Fruit fly (Drosophila melanogaster) whole organism, embryonic: ENCODE data around the gene CG14431.

Experiments
- BEAF-32 ChIP-seq: fragments of 200-800 bp; sonication (Bioruptor generic); optimal IDR thresholded peaks from 3 replicates; lab custom pipeline; 2017; ENCODE audit warnings: missing biosample characterization, missing genetic modification characterization, mild to moderate bottlenecking, moderate library complexity, missing genetic modification reagents
- BtbVII ChIP-seq: fragments of 200-800 bp; sonication (Bioruptor generic); optimal IDR thresholded peaks from 3 replicates; lab custom pipeline; 2017; ENCODE audit warnings: missing biosample characterization, mild to moderate bottlenecking, missing genetic modification characterization
- CG10147 ChIP-seq: fragments of 200-800 bp; sonication (Bioruptor generic); optimal IDR thresholded peaks from 2 replicates; lab custom pipeline; 2019; ENCODE audit warnings: missing biosample characterization, mild to moderate bottlenecking, missing genetic modification characterization, moderate library complexity
- CG11085 ChIP-seq: fragments of 200-800 bp; sonication (Bioruptor generic); IDR thresholded peaks from 2 replicates; pipeline ENCODE4 v1.3.6; 2022; ENCODE audit warnings: missing biosample characterization, missing genetic modification characterization
- CG12071 ChIP-seq: fragments of 200-800 bp; sonication (Bioruptor generic); optimal IDR thresholded peaks from 3 replicates; lab custom pipeline; 2018; ENCODE audit warnings: missing biosample characterization, mild to moderate bottlenecking, missing genetic modification characterization
- CG12942 ChIP-seq: fragments of 200-800 bp; sonication (Bioruptor generic); optimal IDR thresholded peaks from 3 replicates; lab custom pipeline; 2016; ENCODE audit warnings: missing biosample characterization, missing genetic modification characterization
- CG15269 ChIP-seq: fragments of 200-800 bp; sonication (Bioruptor generic); optimal IDR thresholded peaks from 2 replicates; lab custom pipeline; 2018; ENCODE audit warnings: missing biosample characterization, mild to moderate bottlenecking, missing genetic modification characterization, moderate library complexity
- CG15601 ChIP-seq: fragments of 200-800 bp; sonication (Bioruptor generic); optimal IDR thresholded peaks from 3 replicates; lab custom pipeline; 2019; ENCODE audit warnings: missing biosample characterization, mild to moderate bottlenecking, missing genetic modification characterization, moderate library complexity
- CG2202 ChIP-seq: fragments of 200-800 bp; sonication (Bioruptor generic); optimal IDR thresholded peaks from 2 replicates; lab custom pipeline; 2018; ENCODE audit warnings: missing biosample characterization, mild to moderate bottlenecking, missing genetic modification characterization
- CG30403 ChIP-seq: fragments of 200-800 bp; sonication (Bioruptor generic); optimal IDR thresholded peaks from 3 replicates; lab custom pipeline; 2016; ENCODE audit warnings: missing biosample characterization, missing genetic modification characterization
- CG30431 ChIP-seq: fragments of 200-800 bp; sonication (Bioruptor generic); optimal IDR thresholded peaks from 2 replicates; lab custom pipeline; 2017; ENCODE audit warnings: missing biosample characterization, missing genetic modification characterization
- CG3163 ChIP-seq: fragments of 200-800 bp; sonication (Bioruptor generic); optimal IDR thresholded peaks from 3 replicates; lab custom pipeline; 2016; ENCODE audit warnings: missing biosample characterization, missing genetic modification characterization
- CG3838 ChIP-seq: fragments of 200-800 bp; sonication (Bioruptor generic); optimal IDR thresholded peaks from 3 replicates; lab custom pipeline; 2016; ENCODE audit warnings: missing biosample characterization, missing genetic modification characterization
- CG4730 ChIP-seq: fragments of 200-800 bp; sonication (Bioruptor generic); IDR thresholded peaks from 2 replicates; pipeline ENCODE4 v1.3.6; 2022; ENCODE audit warnings: missing biosample characterization, missing genetic modification characterization
- CG5180 ChIP-seq: fragments of 200-800 bp; sonication (Bioruptor generic); optimal IDR thresholded peaks from 3 replicates; lab custom pipeline; 2017; ENCODE audit warnings: missing biosample characterization, missing genetic modification characterization, mild to moderate bottlenecking, moderate library complexity, missing genetic modification reagents
- CG6175 ChIP-seq: fragments of 200-800 bp; sonication (Bioruptor generic); IDR thresholded peaks from 3 replicates; pipeline ENCODE4 v1.3.6; 2022; ENCODE audit warnings: missing biosample characterization, missing genetic modification characterization
- CG6791 ChIP-seq: fragments of 200-800 bp; sonication (Bioruptor generic); IDR thresholded peaks from 3 replicates; pipeline ENCODE4 v1.3.6; 2022; ENCODE audit warnings: missing biosample characterization, missing genetic modification characterization; ENCODE audit not compliant: partially characterized antibody
- CG7839 ChIP-seq: fragments of 200-800 bp; sonication (Bioruptor generic); optimal IDR thresholded peaks from 3 replicates; lab custom pipeline; 2018; ENCODE audit warnings: missing biosample characterization, mild to moderate bottlenecking, missing genetic modification characterization, moderate library complexity
- CG7963 ChIP-seq: fragments of 200-800 bp; sonication (Bioruptor generic); IDR thresholded peaks from 3 replicates; pipeline ENCODE4 v1.3.6; 2022; ENCODE audit warnings: missing biosample characterization, missing genetic modification characterization; ENCODE audit not compliant: partially characterized antibody
- CG9727 ChIP-seq: fragments of 200-800 bp; sonication (Bioruptor generic); optimal IDR thresholded peaks from 3 replicates; lab custom pipeline; 2017; ENCODE audit warnings: missing biosample characterization, mild to moderate bottlenecking, missing genetic modification characterization
- CG9932 ChIP-seq: fragments of 200-800 bp; sonication (Bioruptor generic); IDR thresholded peaks from 2 replicates; pipeline ENCODE4 v1.3.6; 2022; ENCODE audit warnings: missing biosample characterization, missing genetic modification characterization
- Chrac-16 ChIP-seq: fragments of 200-800 bp; sonication (Bioruptor generic); optimal IDR thresholded peaks from 3 replicates; lab custom pipeline; 2016; ENCODE audit warnings: missing biosample characterization, missing genetic modification characterization
- Doc2 ChIP-seq: fragments of 200-800 bp; sonication (Bioruptor generic); IDR thresholded peaks from 2 replicates; pipeline ENCODE4 v1.3.6; 2022; ENCODE audit warnings: missing biosample characterization, missing genetic modification characterization
- E2f1 ChIP-seq: fragments of 200-800 bp; sonication (Bioruptor generic); IDR thresholded peaks from 2 replicates; pipeline ENCODE4 v1.3.6; 2022; ENCODE audit warnings: missing biosample characterization, missing genetic modification characterization
- Ets97D ChIP-seq: fragments of 200-800 bp; sonication (Bioruptor generic); optimal IDR thresholded peaks from 3 replicates; lab custom pipeline; 2016; ENCODE audit warnings: missing biosample characterization, missing genetic modification characterization
- HHEX ChIP-seq: fragments of 200-800 bp; sonication (Bioruptor generic); optimal IDR thresholded peaks from 3 replicates; lab custom pipeline; 2017; ENCODE audit warnings: missing biosample characterization, mild to moderate bottlenecking, missing genetic modification characterization, missing genetic modification reagents
- Hr39 ChIP-seq: fragments of >200 bp; optimal IDR thresholded peaks from 2 replicates; lab custom pipeline; 2017
- Oaz ChIP-seq: fragments of 200-800 bp; sonication (Bioruptor generic); IDR thresholded peaks from 2 replicates; pipeline ENCODE4 v1.3.6; 2022; ENCODE audit warnings: missing biosample characterization, missing genetic modification characterization
- Opbp ChIP-seq: fragments of 200-800 bp; sonication (Bioruptor generic); IDR thresholded peaks from 3 replicates; pipeline ENCODE4 v1.3.6; 2022; ENCODE audit warnings: missing biosample characterization, missing genetic modification characterization; ENCODE audit not compliant: partially characterized antibody
- Sox100B ChIP-seq: fragments of 200-800 bp; sonication (Bioruptor generic); optimal IDR thresholded peaks from 3 replicates; lab custom pipeline; 2018; ENCODE audit warnings: missing biosample characterization, mild to moderate bottlenecking, missing genetic modification characterization
- Sry-δ ChIP-seq: fragments of 200-800 bp; sonication (Bioruptor generic); optimal IDR thresholded peaks from 2 replicates; lab custom pipeline; 2016; ENCODE audit warnings: missing biosample characterization, missing genetic modification characterization
- Xrp1 ChIP-seq: fragments of 200-800 bp; sonication (Bioruptor generic); IDR thresholded peaks from 2 replicates; pipeline ENCODE4 v1.3.6; 2022; ENCODE audit warnings: missing biosample characterization, missing genetic modification characterization
- az2 ChIP-seq: fragments of 200-800 bp; sonication (Bioruptor generic); optimal IDR thresholded peaks from 3 replicates; lab custom pipeline; 2016; ENCODE audit warnings: missing biosample characterization, missing genetic modification characterization
- bab2 ChIP-seq: fragments of 200-800 bp; sonication (Bioruptor generic); optimal IDR thresholded peaks from 2 replicates; lab custom pipeline; 2016; ENCODE audit warnings: missing biosample characterization, missing genetic modification characterization
- corto ChIP-seq: fragments of 200-800 bp; sonication (Bioruptor generic); optimal IDR thresholded peaks from 2 replicates; lab custom pipeline; 2016; ENCODE audit warnings: missing biosample characterization, mild to moderate bottlenecking, missing genetic modification characterization, moderate library complexity
- croc ChIP-seq: fragments of 200-800 bp; sonication (Bioruptor generic); conservative IDR thresholded peaks from 3 replicates; pipeline ENCODE4 v1.3.6; 2022; ENCODE audit warnings: missing biosample characterization, missing genetic modification characterization
- dm ChIP-seq: fragments of 200-800 bp; sonication (Bioruptor generic); optimal IDR thresholded peaks from 3 replicates; lab custom pipeline; 2016; ENCODE audit warnings: missing biosample characterization, missing genetic modification characterization
- dmrt99B ChIP-seq: fragments of 200-800 bp; sonication (Bioruptor generic); optimal IDR thresholded peaks from 2 replicates; lab custom pipeline; 2018; ENCODE audit warnings: missing biosample characterization, mild to moderate bottlenecking, missing genetic modification characterization, moderate library complexity
- insv ChIP-seq, 2 experiments: fragments of 200-800 bp; sonication (Bioruptor generic); optimal IDR thresholded peaks; 3 replicates each; lab custom pipeline; 2016 to 2018; ENCODE audit warnings: missing biosample characterization in 2 of 2, missing genetic modification characterization in 2 of 2
- klu ChIP-seq: fragments of 200-800 bp; sonication (Bioruptor generic); IDR thresholded peaks from 2 replicates; pipeline ENCODE4 v1.3.6; 2022; ENCODE audit warnings: missing biosample characterization, missing genetic modification characterization
- lola ChIP-seq, 3 experiments: fragments of >200 bp in 2 of 3; fragments of 200-800 bp in 1 of 3; sonication (Bioruptor generic) in 1 of 3; optimal IDR thresholded peaks; 2 replicates each; lab custom pipeline; 2017 to 2019; ENCODE audit warnings: missing biosample characterization in 3 of 3, missing genetic modification characterization in 3 of 3, mild to moderate bottlenecking in 1 of 3, moderate library complexity in 1 of 3
- odd ChIP-seq: fragments of 200-800 bp; sonication (Bioruptor generic); optimal IDR thresholded peaks from 2 replicates; lab custom pipeline; 2017; ENCODE audit warnings: missing biosample characterization, mild to moderate bottlenecking, missing genetic modification characterization
- pfk ChIP-seq: fragments of 200-800 bp; sonication (Bioruptor generic); optimal IDR thresholded peaks from 2 replicates; lab custom pipeline; 2018; ENCODE audit warnings: missing biosample characterization, mild to moderate bottlenecking, missing genetic modification characterization, moderate library complexity
- prd ChIP-seq, 3 experiments: fragments of >200 bp in 2 of 3; fragments of 200-800 bp in 1 of 3; sonication (Bioruptor generic) in 1 of 3; optimal IDR thresholded peaks in 2 of 3; IDR thresholded peaks in 1 of 3; 2 replicates in 2 of 3; 3 replicates in 1 of 3; pipeline versions ENCODE4 v1.3.6 to Lab custom; 2017 to 2022; ENCODE audit warnings: missing biosample characterization in 1 of 3, missing genetic modification characterization in 1 of 3
- schlank ChIP-seq: fragments of 200-800 bp; sonication (Bioruptor generic); optimal IDR thresholded peaks from 2 replicates; lab custom pipeline; 2018; ENCODE audit warnings: missing biosample characterization, mild to moderate bottlenecking, missing genetic modification characterization
- sens-2 ChIP-seq: fragments of 200-800 bp; sonication (Bioruptor generic); IDR thresholded peaks from 2 replicates; pipeline ENCODE4 v1.3.6; 2022; ENCODE audit warnings: missing biosample characterization, missing genetic modification characterization
- sima ChIP-seq: fragments of 200-800 bp; sonication (Bioruptor generic); optimal IDR thresholded peaks from 2 replicates; lab custom pipeline; 2016; ENCODE audit warnings: missing biosample characterization, missing genetic modification characterization
- sisA ChIP-seq: fragments of 200-800 bp; sonication (Bioruptor generic); IDR thresholded peaks from 2 replicates; pipeline ENCODE4 v1.3.6; 2022; ENCODE audit warnings: missing biosample characterization, missing genetic modification characterization

Gene CG14431

DNA sequence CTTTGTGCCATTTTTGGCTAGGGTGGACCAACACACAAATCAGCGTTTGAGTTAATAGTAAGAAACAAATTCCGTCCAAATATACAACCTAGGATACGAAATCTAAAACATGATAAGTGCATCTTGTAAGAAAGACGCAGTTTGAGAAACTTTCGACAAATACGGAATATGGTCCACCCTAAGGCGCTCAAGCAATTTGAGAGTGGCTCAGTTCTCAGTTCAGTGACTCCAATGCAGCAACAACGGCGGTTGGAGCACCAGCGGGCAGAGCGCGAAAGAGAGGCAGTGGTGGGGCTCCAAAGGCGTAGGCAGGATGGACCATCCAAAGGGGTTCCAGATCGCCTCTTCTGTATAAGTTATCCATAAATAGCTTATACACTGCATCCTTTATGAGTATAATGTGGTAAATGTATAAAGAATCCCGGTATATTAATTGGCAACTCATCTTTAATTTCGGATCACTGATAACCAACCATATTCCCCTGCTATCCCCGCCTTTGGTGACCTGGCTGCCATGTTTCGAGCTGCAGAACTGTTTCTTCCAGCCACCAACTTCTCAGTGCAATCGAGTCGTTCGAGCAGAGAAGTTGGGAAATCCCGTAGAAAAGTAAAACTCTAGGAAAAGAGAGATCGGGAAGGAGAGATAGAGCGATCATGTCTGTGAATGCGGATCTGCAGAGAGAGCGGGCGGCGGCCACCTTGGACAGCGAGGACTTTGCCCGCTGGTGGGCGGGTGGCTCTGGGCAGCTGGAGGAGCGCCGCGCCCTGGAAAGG is 61.5 kb downstream of the CG14431 start, which contains the start of gene CG4586 (continued):
- TF ChIP-seq CG6175 (GFP tag; lab: Robert Waterston, UW): peak; percentile 78; the same call in 1 of the 3 replicates
- TF ChIP-seq HHEX: peak; percentile 97
- peak; percentile 96 for TF ChIP-seq schlank (tag; lab: Kevin White, UChicago)
- peak; percentile 94 for TF ChIP-seq az2
- no peak for TF ChIP-seq Hr39 (lab: Kevin White, UChicago)
- TF ChIP-seq prd (optimal IDR thresholded peaks at IDR 0.05; lab: Kevin White, UChicago): no peak
- peak; percentile 90 for TF ChIP-seq prd (GFP tag; IDR thresholded peaks at IDR 0.05; lab: Robert Waterston, UW)
- TF ChIP-seq CG3163 (GFP tag; lab: Kevin White, UChicago): peak; percentile 84
- TF ChIP-seq lola (GFP tag; optimal IDR thresholded peaks at IDR 0.05; lab: Kevin White, UChicago): peak in 1 of 3 experiments; percentile 67
- TF ChIP-seq pfk (GFP tag; lab: Kevin White, UChicago): peak; percentile 41
- peak; percentile 92 for TF ChIP-seq CG12942 (GFP tag; lab: Kevin White, UChicago)
- TF ChIP-seq CG3838 (GFP tag; lab: Kevin White, UChicago): peak; percentile 78
- peak; percentile 93 for TF ChIP-seq CG30403 (GFP tag; lab: Kevin White, UChicago)
- TF ChIP-seq Opbp (GFP tag; lab: Robert Waterston, UW): no peak
- peak; percentile 92 for TF ChIP-seq E2f1 (GFP tag; lab: Robert Waterston, UW)
- TF ChIP-seq CG2202: peak; percentile 83
- peak; percentile 94 for TF ChIP-seq CG9727
- peak; percentile 72 for TF ChIP-seq sisA (GFP tag; lab: Robert Waterston, UW)
- TF ChIP-seq odd (GFP tag; lab: Kevin White, UChicago): peak; percentile 96
- no peak for TF ChIP-seq CG7963 (GFP tag; lab: Robert Waterston, UW)
- peak; percentile 5 for TF ChIP-seq BEAF-32 (GFP tag; lab: Kevin White, UChicago)
- TF ChIP-seq CG6791 (GFP tag; lab: Robert Waterston, UW): no peak
- peak; percentile 65; the same call in 1 of the 2 replicates for TF ChIP-seq Doc2 (GFP tag; lab: Robert Waterston, UW)
- TF ChIP-seq klu (GFP tag; lab: Robert Waterston, UW): peak; percentile 74
- peak; percentile 94 for TF ChIP-seq bab2 (GFP tag; lab: Kevin White, UChicago)
- TF ChIP-seq CG5180 (GFP tag; lab: Kevin White, UChicago): peak; percentile 87
- peak; percentile 64 for TF ChIP-seq Sry-δ (GFP tag; lab: Kevin White, UChicago)
- peak; percentile 95 for TF ChIP-seq dmrt99B (tag; lab: Kevin White, UChicago)
- TF ChIP-seq croc: peak; percentile 59
- peak; percentile 83 for TF ChIP-seq CG4730 (GFP tag; lab: Robert Waterston, UW)
- TF ChIP-seq CG15601: peak; percentile 85
- TF ChIP-seq CG12071 (GFP tag; lab: Kevin White, UChicago): peak; percentile 99
- TF ChIP-seq CG15269 (tag; lab: Kevin White, UChicago): peak; percentile 96
- peak; percentile 95 for TF ChIP-seq CG7839 (tag; lab: Kevin White, UChicago)
- peak; percentile 95 for TF ChIP-seq Xrp1 (GFP tag; lab: Robert Waterston, UW)
- TF ChIP-seq CG30431 (GFP tag; lab: Kevin White, UChicago): peak; percentile 86
- TF ChIP-seq Oaz (GFP tag; lab: Robert Waterston, UW): peak; percentile 81
- peak; percentile 96 for TF ChIP-seq corto (GFP tag; lab: Kevin White, UChicago)
- peak; percentile 98 for TF ChIP-seq BtbVII (GFP tag; lab: Kevin White, UChicago)
- TF ChIP-seq CG10147 (GFP tag; lab: Kevin White, UChicago): peak; percentile 96
- TF ChIP-seq CG9932: peak; percentile 88
- TF ChIP-seq Sox100B (GFP tag; lab: Kevin White, UChicago): peak; percentile 87
- TF ChIP-seq insv (GFP tag; optimal IDR thresholded peaks at IDR 0.05; lab: Kevin White, UChicago): peak; percentile 57 to 62
- peak; percentile 88 for TF ChIP-seq sens-2 (GFP tag; lab: Robert Waterston, UW)
- TF ChIP-seq sima: peak; percentile 89
- TF ChIP-seq CG11085 (GFP tag; lab: Robert Waterston, UW): peak; percentile 53; the same call in 1 of the 2 replicates
- peak; percentile 82 for TF ChIP-seq Ets97D (GFP tag; lab: Kevin White, UChicago)
- peak; percentile 91 for TF ChIP-seq Chrac-16 (GFP tag; lab: Kevin White, UChicago)
- peak; percentile 89 for TF ChIP-seq dm (GFP tag; lab: Kevin White, UChicago)
